Worm (Caenorhabditis elegans) whole organism, L1 larva: ENCODE results near the gene snx-6.

Source experiments
- F16B12.6 ChIP-seq: fragments of 150-350 bp; optimal IDR thresholded peaks from 2 replicates; lab custom pipeline; 2014; ENCODE audit warnings: missing biosample characterization, missing genetic modification characterization
- elt-2 ChIP-seq: sonication (generic microtip); optimal IDR thresholded peaks from 2 replicates; lab custom pipeline; 2016; ENCODE audit warnings: missing genetic modification characterization, mild to moderate bottlenecking, inconsistent platforms, missing compliant biosample characterization, missing genetic modification reagents
- isw-1 ChIP-seq: fragments of 200-800 bp; sonication (Bioruptor generic); IDR thresholded peaks from 2 replicates; pipeline ENCODE4 v1.3.6; 2022; ENCODE audit warnings: missing genetic modification characterization, missing compliant biosample characterization
- jun-1 ChIP-seq: fragments of 150-350 bp; optimal IDR thresholded peaks from 2 replicates; lab custom pipeline; 2014; ENCODE audit warnings: missing biosample characterization, missing genetic modification reagents, missing genetic modification characterization
- lsy-2 ChIP-seq, 2 experiments: fragments of 150-350 bp; optimal IDR thresholded peaks; 2 replicates each; lab custom pipeline; 2014; ENCODE audit warnings: missing biosample characterization in 2 of 2, missing genetic modification characterization in 2 of 2
- nhr-19 ChIP-seq: fragments of 200-800 bp; sonication (Bioruptor generic); conservative IDR thresholded peaks from 2 replicates; pipeline ENCODE4 v1.3.6; 2022; ENCODE audit warnings: missing genetic modification characterization, missing compliant biosample characterization
- nhr-90 ChIP-seq: sonication (generic microtip); optimal IDR thresholded peaks from 2 replicates; lab custom pipeline; 2016; ENCODE audit warnings: mild to moderate bottlenecking, missing genetic modification characterization, missing compliant biosample characterization; ENCODE audit not compliant: poor library complexity
- unc-62 ChIP-seq: fragments of 150-350 bp; optimal IDR thresholded peaks from 2 replicates; lab custom pipeline; 2014; ENCODE audit warnings: missing biosample characterization, missing genetic modification reagents, missing genetic modification characterization
- ztf-4 ChIP-seq: fragments of 150-350 bp; optimal IDR thresholded peaks from 2 replicates; lab custom pipeline; 2014; ENCODE audit warnings: missing biosample characterization, missing genetic modification characterization

- no peak for TF ChIP-seq F16B12.6 (tag; lab: Kevin White, UChicago)
- no peak for TF ChIP-seq jun-1
- TF ChIP-seq elt-2 (tag; lab: Kevin White, UChicago), result no peak
- TF ChIP-seq lsy-2 (tag; optimal IDR thresholded peaks at IDR 0.05; lab: Kevin White, UChicago), result no peak
- no peak for TF ChIP-seq ztf-4
- TF ChIP-seq isw-1, result no peak
- no peak for TF ChIP-seq nhr-90
- no peak for TF ChIP-seq nhr-19
- TF ChIP-seq unc-62, result no peak
These were observed 34.2 kb upstream of the snx-6 start, which contains the start of gene srh-133 for ce11 chrV:18014116-18014515.
